Fruit fly (Drosophila melanogaster): ENCODE results near the gene cyc.

- no peak for TF ChIP-seq cyc (GFP tag; optimal IDR thresholded peaks at IDR 0.05)
- TF ChIP-seq dsx (GFP tag; optimal IDR thresholded peaks at IDR 0.05; ENCODE audit: poor library complexity, severe bottlenecking): peak; percentile 12
- no peak for TF ChIP-seq fkh (GFP tag; optimal IDR thresholded peaks at IDR 0.05)
- TF ChIP-seq Sox15 (GFP tag; optimal IDR thresholded peaks at IDR 0.05): no peak
- no peak for TF ChIP-seq Eip75B (GFP tag; optimal IDR thresholded peaks at IDR 0.05)
- no peak for TF ChIP-seq CG10631 (GFP tag; optimal IDR thresholded peaks at IDR 0.05)
- TF ChIP-seq OdsH (GFP tag; optimal IDR thresholded peaks at IDR 0.05): no peak
- TF ChIP-seq esn (GFP tag; optimal IDR thresholded peaks at IDR 0.05): no peak
- TF ChIP-seq CG7368 (GFP tag; optimal IDR thresholded peaks at IDR 0.05): no peak
- TF ChIP-seq Lpt (GFP tag; optimal IDR thresholded peaks at IDR 0.05): no peak
- no peak for TF ChIP-seq CG8632 (GFP tag; optimal IDR thresholded peaks at IDR 0.05)
- peak; percentile 48; the same call in 2 of the 3 replicates for TF ChIP-seq CG6163 (GFP tag; IDR thresholded peaks at IDR 0.05)
These were observed 22.2 kb downstream of the cyc start, which contains the start of the genes CG42637, Gyc76C and SREBP for dm6 chr3L:19793438-19793998.

Data from whole organism, prepupa.